Worm (Caenorhabditis elegans): Measurements from ENCODE around the gene Y57G11C.38.

The Y57G11C.38 gene

DNA sequence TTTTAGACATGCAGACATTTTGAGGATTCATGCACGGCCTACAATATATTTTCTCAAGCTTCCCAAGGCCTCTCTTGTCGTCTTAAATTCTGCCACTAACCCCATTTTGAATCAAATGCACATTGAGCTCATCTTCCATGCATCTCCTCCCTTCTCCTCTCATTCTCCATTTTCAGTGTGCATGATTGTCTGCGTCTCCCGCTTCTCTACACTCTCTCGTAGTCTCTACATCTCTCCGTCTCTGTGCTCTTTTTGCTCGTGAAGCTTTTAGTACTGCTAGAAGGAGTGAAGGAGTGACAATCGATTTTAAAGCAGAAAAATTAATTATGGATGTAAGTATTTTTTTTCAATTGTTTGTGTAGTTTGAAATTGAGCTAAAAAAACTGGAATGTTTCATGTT is 25.4 kb upstream of the Y57G11C.38 start, which contains the start of gene Y57G11C.22:
TSS of gene Y57G11C.22 (plus strand) at position 327 of the 400 bp plus-strand sequence.
- TF ChIP-seq nfya-1 (tag; optimal IDR thresholded peaks at IDR 0.05; ENCODE audit: insufficient read depth) (peak; percentile 60), ama-1 (optimal IDR thresholded peaks at IDR 0.05) (no peak), nhr-23 (tag; optimal IDR thresholded peaks at IDR 0.05) (no peak), lin-15B (tag; optimal IDR thresholded peaks at IDR 0.05) (peak; percentile 6), jun-1 (tag; optimal IDR thresholded peaks at IDR 0.05) (no peak), hmg-11 (tag; optimal IDR thresholded peaks at IDR 0.05) (no peak), egl-5 (tag; optimal IDR thresholded peaks at IDR 0.05) (peak; percentile 39), fkh-10 (GFP tag; optimal IDR thresholded peaks at IDR 0.05) (no peak), ceh-16 (tag; optimal IDR thresholded peaks at IDR 0.05) (no peak), nhr-12 (tag; optimal IDR thresholded peaks at IDR 0.05) (no peak)

ce11 chrIV:14838095-14838494 is 24.2 kb upstream of the Y57G11C.38 start:
- TF ChIP-seq ZK546.5 (tag; optimal IDR thresholded peaks at IDR 0.05) (no peak), aly-2 (tag; optimal IDR thresholded peaks at IDR 0.05) (peak; percentile 43), ceh-82 (tag; optimal IDR thresholded peaks at IDR 0.05) (peak; percentile 76), nhr-25 (tag; optimal IDR thresholded peaks at IDR 0.05) (peak; percentile 87), snpc-4 (tag; optimal IDR thresholded peaks at IDR 0.05) (peak; percentile 73), zag-1 (tag; optimal IDR thresholded peaks at IDR 0.05) (peak; percentile 5), elt-1 (tag; optimal IDR thresholded peaks at IDR 0.05) (no peak), mml-1 (tag; optimal IDR thresholded peaks at IDR 0.05) (no peak), pha-4 (tag; optimal IDR thresholded peaks at IDR 0.05) (peak; percentile 23), nhr-43 (tag; optimal IDR thresholded peaks at IDR 0.05; ENCODE audit: poor library complexity, severe bottlenecking) (peak; percentile 94), ztf-11 (tag; optimal IDR thresholded peaks at IDR 0.05) (no peak), unc-39 (tag; optimal IDR thresholded peaks at IDR 0.05) (no peak), lsy-12 (tag; optimal IDR thresholded peaks at IDR 0.05) (no peak), ceh-9 (tag; optimal IDR thresholded peaks at IDR 0.05) (no peak), tbx-2 (tag; optimal IDR thresholded peaks at IDR 0.05) (peak; percentile 89), fkh-2 (tag; optimal IDR thresholded peaks at IDR 0.05) (no peak), ztf-4 (tag; optimal IDR thresholded peaks at IDR 0.05) (no peak), nhr-23 (tag; optimal IDR thresholded peaks at IDR 0.05) (peak; percentile 81), nhr-237 (tag; optimal IDR thresholded peaks at IDR 0.05) (no peak), hmg-11 (tag; optimal IDR thresholded peaks at IDR 0.05) (peak; percentile 96), R02D3.7 (tag; optimal IDR thresholded peaks at IDR 0.05) (peak; percentile 68), eor-1 (tag; optimal IDR thresholded peaks at IDR 0.05) (no peak), nhr-28 (tag; optimal IDR thresholded peaks at IDR 0.05) (no peak), fkh-10 (GFP tag; optimal IDR thresholded peaks at IDR 0.05) (no peak), egl-5 (tag; optimal IDR thresholded peaks at IDR 0.05) (peak; percentile 48), lin-15B (tag; optimal IDR thresholded peaks at IDR 0.05) (peak; percentile 53), egl-27 (tag; optimal IDR thresholded peaks at IDR 0.05) (peak; percentile 64), elt-2 (tag; optimal IDR thresholded peaks at IDR 0.05) (peak; percentile 31), daf-12 (tag; optimal IDR thresholded peaks at IDR 0.05) (no peak), elt-3 (tag; optimal IDR thresholded peaks at IDR 0.05) (no peak), ama-1 (optimal IDR thresholded peaks at IDR 0.05) (peak; percentile 13), fos-1 (tag; optimal IDR thresholded peaks at IDR 0.05) (peak; percentile 69), ceh-16 (tag; optimal IDR thresholded peaks at IDR 0.05) (no peak), nhr-67 (tag; optimal IDR thresholded peaks at IDR 0.05) (peak; percentile 14), nfya-1 (tag; optimal IDR thresholded peaks at IDR 0.05; ENCODE audit: insufficient read depth) (peak; percentile 76), jun-1 (tag; optimal IDR thresholded peaks at IDR 0.05) (peak; percentile 36), nhr-76 (tag; optimal IDR thresholded peaks at IDR 0.05) (no peak), skn-1 (tag; optimal IDR thresholded peaks at IDR 0.05) (peak; percentile 30), pqm-1 (tag; optimal IDR thresholded peaks at IDR 0.05) (no peak), nhr-77 (tag; optimal IDR thresholded peaks at IDR 0.05) (peak; percentile 12), sea-2 (GFP tag; optimal IDR thresholded peaks at IDR 0.05) (no peak), lin-39 (tag; optimal IDR thresholded peaks at IDR 0.05) (peak; percentile 85), mdl-1 (tag; optimal IDR thresholded peaks at IDR 0.05) (no peak), nhr-11 (tag; optimal IDR thresholded peaks at IDR 0.05) (no peak), unc-62 (GFP tag; optimal IDR thresholded peaks at IDR 0.05) (peak; percentile 59), ceh-28 (tag; optimal IDR thresholded peaks at IDR 0.05) (peak; percentile 91), nhr-12 (tag; optimal IDR thresholded peaks at IDR 0.05) (no peak)

All from whole organism, L3 larva.